Worm (Caenorhabditis elegans): ENCODE measurements around the gene F07F6.2.

Gene F07F6.2

DNA sequence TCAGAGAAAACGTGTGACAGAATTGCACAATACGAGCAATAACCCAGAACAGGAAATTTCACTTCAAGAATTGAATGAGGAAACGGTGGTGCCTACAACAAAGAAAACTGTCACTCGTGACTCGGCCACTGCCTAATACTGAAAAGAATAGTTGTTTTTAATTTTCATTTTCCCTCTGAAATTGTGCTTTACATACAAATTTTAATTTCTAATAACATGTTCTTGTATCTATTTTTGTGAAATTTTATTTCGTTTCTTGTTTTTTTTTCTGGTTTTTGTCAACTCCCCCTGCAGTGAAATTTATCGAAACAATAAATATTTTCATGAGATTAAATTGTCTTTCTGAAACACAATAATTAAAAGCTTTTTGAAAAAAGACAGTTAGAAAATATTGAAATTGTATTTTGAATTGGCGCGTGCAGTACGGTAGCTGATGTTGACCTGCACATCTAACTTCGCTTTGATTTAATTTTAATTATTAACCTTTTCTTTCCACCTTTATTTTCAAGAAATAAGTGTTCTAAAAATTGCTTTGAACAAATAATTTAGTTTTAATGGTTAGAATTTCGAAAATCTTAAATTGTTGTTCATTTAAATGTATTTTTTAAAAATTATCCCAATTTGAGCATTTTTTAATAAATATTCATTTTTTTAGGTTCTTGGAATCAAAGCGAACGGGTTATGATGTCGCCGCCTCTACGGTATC is 25.8 kb downstream of the F07F6.2 start, which contains the start of gene daz-1:
daz-1 (plus strand) TSS at position 656 of the 706 bp plus-strand sequence.
- TF ChIP-seq ceh-39 (tag; optimal IDR thresholded peaks at IDR 0.05) (no peak), flh-1 (GFP tag; optimal IDR thresholded peaks at IDR 0.05) (no peak), nhr-12 (tag; optimal IDR thresholded peaks at IDR 0.05) (no peak), nhr-2 (tag; optimal IDR thresholded peaks at IDR 0.05) (no peak), zip-8 (tag; optimal IDR thresholded peaks at IDR 0.05) (no peak), lin-13 (tag; optimal IDR thresholded peaks at IDR 0.05) (no peak), elt-1 (tag; optimal IDR thresholded peaks at IDR 0.05; ENCODE audit: borderline replicate concordance, insufficient read depth) (no peak), pha-4 (tag; optimal IDR thresholded peaks at IDR 0.05) (no peak), mab-5 (tag; optimal IDR thresholded peaks at IDR 0.05) (no peak), mls-2 (tag; optimal IDR thresholded peaks at IDR 0.05) (no peak), unc-62 (GFP tag; optimal IDR thresholded peaks at IDR 0.05) (no peak), snpc-4 (tag; optimal IDR thresholded peaks at IDR 0.05) (no peak), nhr-28 (tag; optimal IDR thresholded peaks at IDR 0.05) (no peak), ceh-43 (GFP tag; optimal IDR thresholded peaks at IDR 0.05) (no peak), sem-2 (GFP tag; optimal IDR thresholded peaks at IDR 0.05) (no peak)

DNA sequence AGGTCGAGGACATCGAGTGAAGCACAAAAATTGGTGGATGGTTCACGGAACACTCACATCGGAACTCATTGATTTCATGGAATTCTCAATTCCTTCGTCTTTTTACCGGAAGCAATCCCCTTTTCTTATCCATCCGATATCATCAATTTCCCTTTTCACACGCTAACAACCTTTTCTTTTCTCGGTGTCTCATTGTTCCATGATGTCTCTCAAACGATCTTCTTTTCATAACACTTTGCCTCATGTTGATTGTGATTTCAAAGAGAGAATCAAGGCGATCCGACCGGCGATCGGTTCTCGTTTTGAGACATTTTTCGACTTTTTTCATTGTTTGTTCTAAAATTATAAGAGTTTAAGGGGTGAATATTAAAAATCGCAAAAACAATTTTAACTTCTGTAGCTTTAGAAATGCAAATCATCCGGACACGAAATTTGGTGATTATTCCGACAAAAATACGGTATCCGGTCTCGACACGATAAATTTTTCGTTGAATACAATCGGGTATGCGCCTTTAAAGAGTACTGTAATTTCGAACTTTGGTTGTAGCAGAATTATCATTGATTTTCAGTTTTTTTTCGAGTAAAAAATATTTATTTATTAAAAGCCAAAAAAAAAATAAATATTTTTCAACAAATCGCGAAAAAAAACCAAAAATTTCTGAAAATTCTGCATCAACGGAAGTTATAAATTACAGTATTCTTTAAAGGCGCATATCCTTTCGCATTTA is 28.8 kb downstream of the F07F6.2 start:
- TF ChIP-seq elt-1 (tag; optimal IDR thresholded peaks at IDR 0.05; ENCODE audit: borderline replicate concordance, insufficient read depth) (no peak), blmp-1 (tag; optimal IDR thresholded peaks at IDR 0.05) (peak; percentile 61)

DNA sequence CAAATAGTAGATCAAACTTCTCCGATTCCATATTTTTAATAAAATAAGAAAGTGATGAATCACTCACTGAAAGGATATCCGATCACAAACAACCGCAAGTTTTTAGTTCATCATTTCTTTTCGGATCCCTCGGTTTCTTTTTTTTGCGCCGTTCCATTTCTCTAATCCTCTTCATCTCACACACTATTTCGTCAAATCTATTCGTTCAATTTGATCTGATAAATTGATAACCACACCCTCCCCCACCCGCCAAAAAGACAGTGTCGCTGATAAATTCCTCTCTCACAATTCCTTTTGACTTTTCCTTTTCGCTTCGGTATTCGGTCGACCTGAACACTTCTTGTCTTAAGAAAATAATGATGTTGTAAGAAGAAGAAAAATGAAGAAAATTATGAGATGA is 29.5 kb downstream of the F07F6.2 start:
- no peak for TF ChIP-seq mls-2 (tag; optimal IDR thresholded peaks at IDR 0.05)

DNA sequence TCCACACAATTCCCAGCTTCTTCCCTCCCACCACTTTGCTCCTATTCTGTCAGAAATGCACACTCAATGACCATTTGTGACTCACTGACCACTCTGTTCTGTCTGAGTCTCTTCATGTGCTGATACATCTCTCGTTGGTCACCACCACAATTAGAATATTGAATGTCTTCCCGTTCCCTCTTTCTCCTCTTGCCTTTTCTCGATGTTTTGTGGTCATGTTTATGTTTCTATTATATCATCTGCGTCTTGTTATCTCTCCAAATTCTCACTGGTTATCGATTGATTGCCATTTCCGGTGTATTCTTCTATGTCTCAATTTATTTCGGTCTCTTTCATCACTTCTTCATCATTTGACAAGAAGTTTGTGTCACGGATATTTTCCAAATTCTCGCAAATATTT is 30.9 kb downstream of the F07F6.2 start:
- TF ChIP-seq mep-1 (tag; optimal IDR thresholded peaks at IDR 0.05) (peak; percentile 37), mls-2 (tag; optimal IDR thresholded peaks at IDR 0.05) (peak; percentile 46), unc-62 (GFP tag; optimal IDR thresholded peaks at IDR 0.05) (peak; percentile 14), ceh-83 (GFP tag; optimal IDR thresholded peaks at IDR 0.05) (no peak), M03D4.4 (tag; optimal IDR thresholded peaks at IDR 0.05) (no peak), ces-1 (GFP tag; optimal IDR thresholded peaks at IDR 0.05) (peak; percentile 74)

DNA sequence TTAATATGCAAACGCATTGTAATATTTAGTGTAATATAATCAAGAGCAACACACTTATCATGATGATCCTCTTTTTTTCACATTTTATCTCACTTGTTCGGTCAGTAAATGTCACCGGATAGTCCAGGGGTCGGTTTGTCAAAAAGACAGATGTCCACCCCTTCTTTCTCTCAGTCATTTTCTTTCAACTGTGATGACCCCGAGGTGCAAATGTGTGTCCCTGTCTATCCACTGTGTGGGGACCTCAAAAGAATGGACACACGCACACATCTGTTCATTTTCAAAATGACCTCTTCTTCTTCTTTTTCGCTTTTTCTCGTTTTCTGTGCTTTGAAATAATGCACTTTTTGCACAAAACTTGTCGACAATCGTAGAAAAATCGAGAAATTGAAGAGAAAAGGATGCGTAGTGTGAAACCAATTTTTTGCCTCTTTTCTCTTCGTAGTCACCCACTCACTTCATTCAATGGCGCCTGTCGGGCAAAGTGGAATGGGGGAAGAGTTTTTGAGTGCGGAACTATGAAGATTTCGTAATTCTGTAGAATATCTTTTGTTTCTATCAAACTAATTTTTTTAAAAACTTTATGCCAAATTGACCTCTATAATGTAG is 33.8 kb downstream of the F07F6.2 start:
- no peak for TF ChIP-seq lin-13 (tag; optimal IDR thresholded peaks at IDR 0.05)
- no peak for TF ChIP-seq elt-3 (tag; optimal IDR thresholded peaks at IDR 0.05)
- TF ChIP-seq sem-2 (GFP tag; optimal IDR thresholded peaks at IDR 0.05), result no peak
- peak; percentile 24 for TF ChIP-seq lin-32 (GFP tag; optimal IDR thresholded peaks at IDR 0.05)
- no peak for TF ChIP-seq ceh-39 (tag; optimal IDR thresholded peaks at IDR 0.05)
- no peak for TF ChIP-seq elt-1 (tag; optimal IDR thresholded peaks at IDR 0.05; ENCODE audit: borderline replicate concordance, insufficient read depth)
- TF ChIP-seq sptf-1 (tag; optimal IDR thresholded peaks at IDR 0.05), result no peak
- TF ChIP-seq ceh-43 (GFP tag; optimal IDR thresholded peaks at IDR 0.05), result no peak
- TF ChIP-seq nhr-2 (tag; optimal IDR thresholded peaks at IDR 0.05), result peak; percentile 98
- TF ChIP-seq mep-1 (tag; optimal IDR thresholded peaks at IDR 0.05), result no peak
- TF ChIP-seq M03D4.4 (tag; optimal IDR thresholded peaks at IDR 0.05), result no peak
- no peak for TF ChIP-seq flh-1 (GFP tag; optimal IDR thresholded peaks at IDR 0.05)
- no peak for TF ChIP-seq ces-1 (GFP tag; optimal IDR thresholded peaks at IDR 0.05)
- TF ChIP-seq unc-120 (tag; optimal IDR thresholded peaks at IDR 0.05; ENCODE audit: poor library complexity, severe bottlenecking), result no peak
- no peak for TF ChIP-seq unc-39 (tag; optimal IDR thresholded peaks at IDR 0.05)
- no peak for TF ChIP-seq tbx-8 (GFP tag; optimal IDR thresholded peaks at IDR 0.05)
- TF ChIP-seq nhr-28 (tag; optimal IDR thresholded peaks at IDR 0.05), result no peak
- TF ChIP-seq mls-2 (tag; optimal IDR thresholded peaks at IDR 0.05), result no peak
- TF ChIP-seq unc-62 (GFP tag; optimal IDR thresholded peaks at IDR 0.05), result no peak
- TF ChIP-seq mab-5 (tag; optimal IDR thresholded peaks at IDR 0.05), result no peak
- TF ChIP-seq zip-8 (tag; optimal IDR thresholded peaks at IDR 0.05), result no peak
- TF ChIP-seq lsy-2 (tag; optimal IDR thresholded peaks at IDR 0.05), result no peak
- TF ChIP-seq nhr-12 (tag; optimal IDR thresholded peaks at IDR 0.05), result no peak
- peak; percentile 47 for TF ChIP-seq hlh-1 (tag; optimal IDR thresholded peaks at IDR 0.05)
- peak; percentile 41 for TF ChIP-seq cnd-1 (tag; optimal IDR thresholded peaks at IDR 0.05)
- no peak for TF ChIP-seq snpc-4 (tag; optimal IDR thresholded peaks at IDR 0.05)
- TF ChIP-seq nhr-76 (tag; optimal IDR thresholded peaks at IDR 0.05), result no peak
- no peak for TF ChIP-seq blmp-1 (tag; optimal IDR thresholded peaks at IDR 0.05)
- TF ChIP-seq drap-1 (GFP tag; optimal IDR thresholded peaks at IDR 0.05), result no peak
- no peak for TF ChIP-seq bed-3 (GFP tag; optimal IDR thresholded peaks at IDR 0.05)
